ENCODE assay signal across 3 fruit fly cellular contexts in genomic region chr2L:4133960-4134359, dm6.
TF ChIP-seq lines count a peak whose summit lies in the region.

No protein-coding gene starts in this region.

- TF ChIP-seq CTCF in whole organism, embryonic (GFP tag; optimal IDR thresholded peaks at IDR 0.05; lab: Kevin White, UChicago): no peak

TF ChIP-seq in whole organism, embryonic, 481 proteins besides CTCF, POLR2A, EP300 and RAD21 (continues in another document):
- no peak for TF ChIP-seq NC2β (GFP tag; optimal IDR thresholded peaks at IDR 0.05; lab: Kevin White, UChicago)
- TF ChIP-seq Nf-YA (GFP tag; IDR thresholded peaks at IDR 0.05; lab: Robert Waterston, UW): no peak
- no peak for TF ChIP-seq CG3838 (GFP tag; optimal IDR thresholded peaks at IDR 0.05; lab: Kevin White, UChicago)
- TF ChIP-seq D19A (tag; optimal IDR thresholded peaks at IDR 0.05; lab: Kevin White, UChicago): no peak
- no peak for TF ChIP-seq CG7987 (GFP tag; optimal IDR thresholded peaks at IDR 0.05; lab: Kevin White, UChicago)
- peak; percentile 18 for TF ChIP-seq gem (tag; optimal IDR thresholded peaks at IDR 0.05; lab: Kevin White, UChicago)
- TF ChIP-seq cg (GFP tag; optimal IDR thresholded peaks at IDR 0.05; lab: Kevin White, UChicago): no peak
- TF ChIP-seq CG14014 (GFP tag; IDR thresholded peaks at IDR 0.05; lab: Robert Waterston, UW): no peak
- TF ChIP-seq CG14667 (GFP tag; IDR thresholded peaks at IDR 0.05; lab: Robert Waterston, UW): no peak
- no peak for TF ChIP-seq CG15696 (tag; optimal IDR thresholded peaks at IDR 0.05; lab: Kevin White, UChicago)
- 0 out of 2 replicates have a peak, but pooled peaks have one; percentile 10 for TF ChIP-seq CG32532 (GFP tag; IDR thresholded peaks at IDR 0.05; lab: Robert Waterston, UW)
- TF ChIP-seq CG5953 (GFP tag; IDR thresholded peaks at IDR 0.05; lab: Robert Waterston, UW): no peak
- TF ChIP-seq onecut (GFP tag; IDR thresholded peaks at IDR 0.05; lab: Robert Waterston, UW): no peak
- no peak for TF ChIP-seq Lpt (GFP tag; optimal IDR thresholded peaks at IDR 0.05; lab: Kevin White, UChicago)
- TF ChIP-seq en (GFP tag; optimal IDR thresholded peaks at IDR 0.05; lab: Kevin White, UChicago): no peak
- no peak for TF ChIP-seq CG8089 (GFP tag; optimal IDR thresholded peaks at IDR 0.05; lab: Kevin White, UChicago)
- TF ChIP-seq H2.0 (GFP tag; IDR thresholded peaks at IDR 0.05; lab: Robert Waterston, UW): no peak
- TF ChIP-seq bbx (GFP tag; IDR thresholded peaks at IDR 0.05; lab: Robert Waterston, UW; ENCODE audit: partially characterized antibody): no peak
- no peak for TF ChIP-seq tll (GFP tag; optimal IDR thresholded peaks at IDR 0.05; lab: Kevin White, UChicago)
- TF ChIP-seq CG17829 (tag; optimal IDR thresholded peaks at IDR 0.05; lab: Kevin White, UChicago): no peak
- no peak for TF ChIP-seq CG7963 (GFP tag; IDR thresholded peaks at IDR 0.05; lab: Robert Waterston, UW; ENCODE audit: partially characterized antibody)
- no peak for TF ChIP-seq ems (GFP tag; optimal IDR thresholded peaks at IDR 0.05; lab: Kevin White, UChicago)
- TF ChIP-seq CG4360 (GFP tag; IDR thresholded peaks at IDR 0.05; lab: Robert Waterston, UW): no peak
- TF ChIP-seq Atf3 (GFP tag; optimal IDR thresholded peaks at IDR 0.05; lab: Kevin White, UChicago): no peak
- no peak for TF ChIP-seq btn (GFP tag; optimal IDR thresholded peaks at IDR 0.05; lab: Kevin White, UChicago)
- TF ChIP-seq H15 (GFP tag; IDR thresholded peaks at IDR 0.05; lab: Robert Waterston, UW): no peak
- TF ChIP-seq CG10543 (GFP tag; optimal IDR thresholded peaks at IDR 0.05; lab: Kevin White, UChicago): no peak
- TF ChIP-seq CG1647 (GFP tag; optimal IDR thresholded peaks at IDR 0.05; lab: Kevin White, UChicago): no peak
- TF ChIP-seq CG17359 (tag; optimal IDR thresholded peaks at IDR 0.05; lab: Kevin White, UChicago): peak; percentile 20
- no peak for TF ChIP-seq disco-r (GFP tag; optimal IDR thresholded peaks at IDR 0.05; lab: Kevin White, UChicago)
- TF ChIP-seq CG16779 (GFP tag; IDR thresholded peaks at IDR 0.05; lab: Robert Waterston, UW): no peak

TF ChIP-seq in whole organism, prepupa, 60 proteins besides CTCF, POLR2A, EP300 and RAD21:
- TF ChIP-seq CG8319 (GFP tag; optimal IDR thresholded peaks at IDR 0.05; lab: Kevin White, UChicago) (no peak), svp (GFP tag; lab: Kevin White, UChicago) (peak; percentile 27), CG16779 (tag; optimal IDR thresholded peaks at IDR 0.05; lab: Kevin White, UChicago) (no peak), Eip78C (GFP tag; lab: Kevin White, UChicago) (no peak), ss (GFP tag; optimal IDR thresholded peaks at IDR 0.05; lab: Kevin White, UChicago) (no peak)

TF ChIP-seq in whole organism, pupa, 21 proteins besides CTCF, POLR2A, EP300 and RAD21:
- TF ChIP-seq gl (tag; optimal IDR thresholded peaks at IDR 0.05; lab: Kevin White, UChicago) (no peak), CG8159 (tag; optimal IDR thresholded peaks at IDR 0.05; lab: Kevin White, UChicago) (peak; percentile 11), Pif1B (GFP tag; optimal IDR thresholded peaks at IDR 0.05; lab: Kevin White, UChicago) (no peak), CG13204 (GFP tag; optimal IDR thresholded peaks at IDR 0.05; lab: Kevin White, UChicago) (no peak)
TF ChIP-seq in whole organism, pupa: peak in this region for 1.
